Fruit fly (Drosophila melanogaster) whole organism, wandering third instar larva: Measurements from ENCODE around the gene RpS14b.

Experiments used
- CG9705 ChIP-seq: fragments of 200-800 bp; sonication (Bioruptor generic); optimal IDR thresholded peaks from 2 replicates; lab custom pipeline; 2018; ENCODE audit warnings: missing biosample characterization, mild to moderate bottlenecking, missing genetic modification characterization
- CrebA ChIP-seq: fragments of 200-800 bp; sonication (Bioruptor generic); optimal IDR thresholded peaks from 2 replicates; lab custom pipeline; 2016; ENCODE audit warnings: missing biosample characterization, mild to moderate bottlenecking, missing genetic modification characterization, borderline replicate concordance
- Dfd ChIP-seq: fragments of >200 bp; optimal IDR thresholded peaks from 2 replicates; lab custom pipeline; 2017; ENCODE audit warnings: missing biosample characterization, missing genetic modification characterization
- Dif ChIP-seq: fragments of 200-275, 200-300 bp; sonication (Bioruptor generic); optimal IDR thresholded peaks from 2 replicates; lab custom pipeline; 2018; ENCODE audit warnings: missing biosample characterization, missing genetic modification characterization; ENCODE audit not compliant: partially characterized antibody
- GATAd ChIP-seq: sonication (Bioruptor generic); optimal IDR thresholded peaks from 2 replicates; lab custom pipeline; 2016; ENCODE audit warnings: missing biosample characterization, missing genetic modification characterization
- HLH106 ChIP-seq: fragments of 200-800 bp; optimal IDR thresholded peaks from 3 replicates; lab custom pipeline; 2019; ENCODE audit warnings: missing biosample characterization, mild to moderate bottlenecking, missing genetic modification characterization, moderate library complexity
- Hnf4 ChIP-seq: fragments of 200-800 bp; sonication (Bioruptor generic); optimal IDR thresholded peaks from 2 replicates; lab custom pipeline; 2016; ENCODE audit warnings: missing biosample characterization, mild to moderate bottlenecking, missing genetic modification characterization
- Mio ChIP-seq: sonication (Bioruptor generic); optimal IDR thresholded peaks from 2 replicates; lab custom pipeline; 2016; ENCODE audit warnings: missing biosample characterization, missing genetic modification characterization
- Myc ChIP-seq: fragments of >200 bp; optimal IDR thresholded peaks from 2 replicates; lab custom pipeline; 2017
- N ChIP-seq: fragments of >200 bp; optimal IDR thresholded peaks from 2 replicates; lab custom pipeline; 2018; ENCODE audit warnings: missing biosample characterization, missing external identifiers, missing genetic modification characterization
- OdsH ChIP-seq: fragments of 200-800 bp; sonication (Bioruptor generic); optimal IDR thresholded peaks from 2 replicates; lab custom pipeline; 2016; ENCODE audit warnings: missing biosample characterization, mild to moderate bottlenecking, missing genetic modification characterization
- Rel ChIP-seq, 2 experiments: fragments of 200-800 bp; sonication (Bioruptor generic) in 1 of 2; optimal IDR thresholded peaks; 2 replicates in 1 of 2; 3 replicates in 1 of 2; lab custom pipeline; 2016 to 2019; ENCODE audit warnings: mild to moderate bottlenecking in 2 of 2, missing biosample characterization in 2 of 2, missing genetic modification characterization in 2 of 2, moderate library complexity in 1 of 2
- Sp1 ChIP-seq: fragments of 200-800 bp; sonication (Bioruptor generic); optimal IDR thresholded peaks from 3 replicates; lab custom pipeline; 2019; ENCODE audit warnings: missing biosample characterization, mild to moderate bottlenecking, missing genetic modification characterization, moderate library complexity
- Vsx2 ChIP-seq: fragments of 200-300, 225-300 bp; sonication (Bioruptor generic); optimal IDR thresholded peaks from 2 replicates; lab custom pipeline; 2018; ENCODE audit warnings: missing biosample characterization, missing genetic modification characterization; ENCODE audit not compliant: partially characterized antibody
- brk ChIP-seq: fragments of 200-800 bp; sonication (Bioruptor generic); optimal IDR thresholded peaks from 2 replicates; lab custom pipeline; 2016; ENCODE audit warnings: missing biosample characterization, mild to moderate bottlenecking, missing genetic modification characterization
- dl ChIP-seq, 2 experiments: fragments of 175-275, 200-275 bp in 1 of 2; fragments of 200-275 bp in 1 of 2; sonication (Bioruptor generic); optimal IDR thresholded peaks; lab custom pipeline; 2018; ENCODE audit warnings: mild to moderate bottlenecking in 2 of 2, missing biosample characterization in 2 of 2, missing genetic modification characterization in 2 of 2, moderate library complexity in 2 of 2; ENCODE audit not compliant: partially characterized antibody in 2 of 2, insufficient read depth in 1 of 2
- dsf ChIP-seq: sonication (Bioruptor generic); optimal IDR thresholded peaks from 2 replicates; lab custom pipeline; 2016; ENCODE audit warnings: missing biosample characterization, missing genetic modification characterization, borderline replicate concordance
- ey ChIP-seq: fragments of 200-800 bp; sonication (Bioruptor generic); optimal IDR thresholded peaks from 2 replicates; lab custom pipeline; 2016; ENCODE audit warnings: missing biosample characterization, missing genetic modification characterization
- foxo ChIP-seq, 2 experiments: fragments of 200-800 bp; sonication (Bioruptor generic); optimal IDR thresholded peaks; 2 replicates in 1 of 2; 3 replicates in 1 of 2; lab custom pipeline; 2016 to 2017; ENCODE audit warnings: missing biosample characterization in 2 of 2, missing genetic modification characterization in 2 of 2
- h ChIP-seq: fragments of 200-800 bp; sonication (Bioruptor generic); optimal IDR thresholded peaks from 3 replicates; lab custom pipeline; 2016; ENCODE audit warnings: missing biosample characterization, mild to moderate bottlenecking, missing genetic modification characterization
- jim ChIP-seq: fragments of 175-275, 200-325 bp; sonication (Bioruptor generic); optimal IDR thresholded peaks from 2 replicates; lab custom pipeline; 2016; ENCODE audit warnings: missing biosample characterization, mild to moderate bottlenecking, missing genetic modification characterization
- lola ChIP-seq: fragments of >200 bp; optimal IDR thresholded peaks from 2 replicates; lab custom pipeline; 2017; ENCODE audit warnings: missing biosample characterization, missing genetic modification characterization
- rgr ChIP-seq: fragments of 200-800 bp; sonication (Bioruptor generic); optimal IDR thresholded peaks from 3 replicates; lab custom pipeline; 2016; ENCODE audit warnings: missing biosample characterization, mild to moderate bottlenecking, missing genetic modification characterization
- usp ChIP-seq: fragments of >200 bp; optimal IDR thresholded peaks from 2 replicates; lab custom pipeline; 2017; ENCODE audit warnings: missing biosample characterization, missing genetic modification characterization

The RpS14b gene

dm6 chrX:7920081-7920688 lies 14.5 kb upstream of the RpS14b start, which contains the start of the genes hdm and Ykt6 (continued):
- TF ChIP-seq Rel (GFP tag; optimal IDR thresholded peaks at IDR 0.05; lab: Kevin White, UChicago) (no peak), Rel (tag; optimal IDR thresholded peaks at IDR 0.05; lab: Kevin White, UChicago) (peak; percentile 48), Myc (lab: Kevin White, UChicago) (no peak), foxo (GFP tag; optimal IDR thresholded peaks at IDR 0.05; lab: Kevin White, UChicago) (peak in 1 of 2 experiments; percentile 87), GATAd (GFP tag; lab: Kevin White, UChicago) (peak; percentile 79), Dif (GFP tag; lab: Kevin White, UChicago) (no peak)

DNA sequence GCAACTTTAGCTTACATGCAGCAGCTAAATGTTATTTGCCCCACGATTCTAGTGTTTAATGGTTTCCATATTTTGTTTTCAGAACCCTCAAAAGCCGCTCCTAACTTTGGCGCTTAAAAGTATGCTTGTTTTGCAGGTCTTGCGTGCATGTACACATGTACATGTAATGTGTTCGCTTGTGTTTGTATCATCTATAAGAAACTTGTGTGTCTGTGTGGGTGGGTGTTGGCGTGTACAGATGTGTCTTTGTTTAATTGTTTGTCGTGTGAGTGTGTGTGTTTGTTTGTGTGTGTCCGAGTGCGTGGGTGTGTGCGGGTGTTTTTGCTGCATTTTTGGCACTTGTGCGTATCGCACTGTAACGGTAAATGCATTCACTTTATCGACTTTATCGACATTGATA lies 11.6 kb upstream of the RpS14b start:
- TF ChIP-seq N (peak; percentile 56), foxo (GFP tag; optimal IDR thresholded peaks at IDR 0.05; lab: Kevin White, UChicago) (no peak)

DNA sequence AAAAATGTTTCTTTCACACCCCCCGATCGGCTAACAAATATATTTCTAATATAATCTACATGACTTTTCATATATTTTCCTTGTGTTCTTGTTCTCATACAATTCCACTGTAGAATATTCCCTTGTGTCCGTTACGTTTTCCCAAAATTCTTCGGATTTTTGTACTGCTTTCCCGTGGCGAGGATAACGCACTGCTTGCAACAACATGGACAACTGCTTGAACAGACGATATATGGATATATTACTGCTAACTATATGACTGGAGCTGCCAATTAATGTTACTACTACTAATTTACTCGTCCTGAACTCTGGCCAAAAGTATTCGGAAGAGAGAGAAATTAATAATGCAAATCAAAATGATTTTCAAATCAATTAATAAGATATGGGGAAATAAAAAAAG lies 9.8 kb upstream of the RpS14b start:
- TF ChIP-seq OdsH: no peak
- TF ChIP-seq jim: no peak
- TF ChIP-seq foxo (GFP tag; optimal IDR thresholded peaks at IDR 0.05; lab: Kevin White, UChicago): no peak
- no peak for TF ChIP-seq Sp1 (GFP tag; lab: Kevin White, UChicago)
- TF ChIP-seq rgr (GFP tag; lab: Kevin White, UChicago): no peak
- no peak for TF ChIP-seq h
- no peak for TF ChIP-seq HLH106 (tag; lab: Kevin White, UChicago)
- TF ChIP-seq lola: no peak
- no peak for TF ChIP-seq CG9705
- TF ChIP-seq dsf (GFP tag; lab: Kevin White, UChicago): no peak
- TF ChIP-seq Mio (GFP tag; lab: Kevin White, UChicago): no peak
- no peak for TF ChIP-seq usp (GFP tag; lab: Kevin White, UChicago)

DNA sequence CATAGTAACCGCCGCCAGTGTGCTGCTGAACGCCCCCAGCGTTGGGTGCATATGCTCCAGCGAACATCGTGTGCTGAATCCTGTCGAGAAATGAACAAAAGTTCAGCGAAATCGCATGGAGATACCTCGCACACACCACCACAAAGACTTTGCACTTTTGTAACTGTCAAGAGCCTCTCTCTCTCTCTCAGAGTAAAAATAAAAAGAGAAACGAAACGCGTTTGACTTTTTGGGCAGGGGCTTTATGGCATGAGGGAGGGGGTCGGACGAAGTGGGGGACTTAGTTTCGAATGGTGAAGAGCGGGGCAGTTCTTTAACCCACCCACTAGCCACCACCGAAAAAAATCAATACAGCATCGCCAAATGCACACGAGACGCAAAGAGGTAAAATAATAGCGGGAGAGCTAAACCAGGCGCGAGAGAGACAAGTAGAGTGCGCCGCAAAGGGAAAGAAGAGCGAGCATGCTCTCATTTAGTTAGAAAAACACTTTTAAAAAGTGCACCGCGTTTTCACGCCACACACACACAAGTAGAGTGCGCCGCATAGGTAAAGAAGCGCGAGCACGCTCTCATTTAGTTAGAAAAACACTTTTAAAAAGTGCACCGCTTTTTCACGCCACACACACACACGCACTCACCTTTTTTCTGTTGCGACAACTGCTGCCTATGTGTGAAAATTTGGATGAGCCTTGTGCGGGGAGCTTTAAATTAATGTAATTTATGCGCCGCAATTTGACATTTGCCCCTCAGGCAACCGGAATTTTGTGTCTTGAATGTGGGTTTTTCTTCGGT lies 4.3 kb upstream of the RpS14b start:
- TF ChIP-seq Hnf4 (GFP tag; lab: Kevin White, UChicago) (peak; percentile 2), CrebA (GFP tag; lab: Kevin White, UChicago) (no peak), Vsx2 (GFP tag; lab: Kevin White, UChicago) (no peak), dl (GFP tag; optimal IDR thresholded peaks at IDR 0.05; lab: Kevin White, UChicago; ENCODE audit: insufficient read depth in 1 of 2, partially characterized antibody in 2 of 2) (peak; percentile 10 to 64), ey (GFP tag; lab: Kevin White, UChicago) (no peak), Dif (GFP tag; lab: Kevin White, UChicago) (peak; percentile 47)

dm6 chrX:7931028-7931549 lies 3.6 kb upstream of the RpS14b start, which contains the start of gene mahe:
Gene mahe (minus strand): TSS chrX:7931382.
- peak; percentile 7 to 47 for TF ChIP-seq dl (GFP tag; optimal IDR thresholded peaks at IDR 0.05; lab: Kevin White, UChicago; ENCODE audit: insufficient read depth in 1 of 2, partially characterized antibody in 2 of 2)
- TF ChIP-seq rgr (GFP tag; lab: Kevin White, UChicago): peak; percentile 4
- peak; percentile 34 for TF ChIP-seq brk (GFP tag; lab: Kevin White, UChicago)
- peak; percentile 8 for TF ChIP-seq Sp1 (GFP tag; lab: Kevin White, UChicago)
- TF ChIP-seq h: peak; percentile 7
- TF ChIP-seq foxo (GFP tag; optimal IDR thresholded peaks at IDR 0.05; lab: Kevin White, UChicago): no peak
- peak; percentile 7 for TF ChIP-seq Mio (GFP tag; lab: Kevin White, UChicago)
- no peak for TF ChIP-seq Dfd (GFP tag; lab: Kevin White, UChicago)
- TF ChIP-seq Dif (GFP tag; lab: Kevin White, UChicago): peak; percentile 54
- TF ChIP-seq, all 38 proteins: peak for 7
